Fruit fly (Drosophila melanogaster): ENCODE results near the gene CG3330.

Gene CG3330

DNA sequence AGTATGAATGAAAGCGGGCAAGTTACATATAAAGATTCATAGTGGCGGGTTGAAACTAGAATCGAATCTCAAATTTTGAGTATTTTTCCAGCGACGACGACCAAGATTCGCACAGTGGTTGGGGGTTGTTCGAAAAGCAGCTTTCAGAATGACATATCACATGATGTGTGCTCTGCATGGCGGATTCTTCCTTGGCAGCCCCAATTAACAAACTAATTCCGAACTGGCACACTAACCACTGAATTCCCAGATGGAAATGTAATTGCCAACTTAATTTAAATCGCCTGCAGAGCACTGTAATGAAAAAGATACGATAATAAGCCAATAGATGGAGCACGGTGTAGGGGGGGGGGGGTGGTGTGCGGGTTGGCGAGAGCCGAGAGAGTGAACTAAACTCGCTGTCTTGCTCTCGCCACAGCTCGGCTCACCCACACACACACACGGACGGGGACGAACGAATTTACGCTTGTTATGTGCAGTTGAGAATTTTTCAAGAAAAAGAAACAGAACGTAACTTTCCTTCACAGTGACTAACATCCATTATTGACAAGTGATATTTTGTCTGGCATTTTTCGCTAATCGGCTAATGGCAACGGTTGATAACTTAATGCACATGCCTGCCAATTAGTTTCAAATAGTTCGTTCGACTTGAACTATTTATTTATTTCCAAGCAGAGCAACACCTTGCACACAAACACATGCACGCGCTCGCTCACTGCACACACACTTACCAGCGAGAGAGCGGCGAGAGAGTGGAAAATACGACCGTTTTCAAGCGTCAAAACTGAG is 49.5 kb downstream of the CG3330 start (continued):
- TF ChIP-seq CG10321 (GFP tag; IDR thresholded peaks at IDR 0.05) (peak; percentile 74), CG4360 (GFP tag; IDR thresholded peaks at IDR 0.05) (peak; percentile 78), crc (GFP tag; optimal IDR thresholded peaks at IDR 0.05) (peak; percentile 90), CG12104 (GFP tag; optimal IDR thresholded peaks at IDR 0.05) (peak; percentile 82), CG7556 (GFP tag; optimal IDR thresholded peaks at IDR 0.05) (peak; percentile 95), GATAe (GFP tag; conservative IDR thresholded peaks at IDR 0.05) (peak; percentile 82), gfzf (GFP tag; optimal IDR thresholded peaks at IDR 0.05) (no peak), lov (optimal IDR thresholded peaks at IDR 0.05) (no peak), lov (GFP tag; IDR thresholded peaks at IDR 0.05) (peak; percentile 97), hbn (GFP tag; IDR thresholded peaks at IDR 0.05; ENCODE audit: partially characterized antibody) (no peak), ac (GFP tag; optimal IDR thresholded peaks at IDR 0.05) (peak; percentile 78), CG16813 (GFP tag; IDR thresholded peaks at IDR 0.05; ENCODE audit: partially characterized antibody) (peak; percentile 51; the same call in 2 of the 3 replicates), CG7271 (tag; optimal IDR thresholded peaks at IDR 0.05) (peak; percentile 27), ci (GFP tag; IDR thresholded peaks at IDR 0.05) (peak; percentile 98), CG10147 (GFP tag; optimal IDR thresholded peaks at IDR 0.05) (peak; percentile 89), slbo (GFP tag; IDR thresholded peaks at IDR 0.05) (peak; percentile 98), sob (GFP tag; IDR thresholded peaks at IDR 0.05) (peak; percentile 94), Chrac-16 (GFP tag; optimal IDR thresholded peaks at IDR 0.05) (peak; percentile 95), CG3726 (GFP tag; IDR thresholded peaks at IDR 0.05) (peak; percentile 96), CG10267 (tag; optimal IDR thresholded peaks at IDR 0.05) (peak; percentile 87), CG30020 (tag; optimal IDR thresholded peaks at IDR 0.05) (peak; percentile 48), org-1 (GFP tag; optimal IDR thresholded peaks at IDR 0.05) (peak; percentile 97), en (GFP tag; optimal IDR thresholded peaks at IDR 0.05) (peak; percentile 82), sens-2 (GFP tag; IDR thresholded peaks at IDR 0.05) (peak; percentile 90), Usf (GFP tag; optimal IDR thresholded peaks at IDR 0.05) (peak; percentile 92), slou (GFP tag; optimal IDR thresholded peaks at IDR 0.05) (peak; percentile 75), Doc3 (GFP tag; IDR thresholded peaks at IDR 0.05; ENCODE audit: partially characterized antibody) (0 out of 3 replicates have a peak, but pooled peaks have one; percentile 25), exex (tag; optimal IDR thresholded peaks at IDR 0.05) (peak; percentile 86), ind (GFP tag; optimal IDR thresholded peaks at IDR 0.05) (peak; percentile 98), CG8388 (GFP tag; optimal IDR thresholded peaks at IDR 0.05) (peak; percentile 90), Vsx1 (GFP tag; optimal IDR thresholded peaks at IDR 0.05) (peak; percentile 97), CG7963 (GFP tag; IDR thresholded peaks at IDR 0.05; ENCODE audit: partially characterized antibody) (peak; percentile 54; the same call in 1 of the 3 replicates), CG17612 (GFP tag; IDR thresholded peaks at IDR 0.05) (peak; percentile 92), eve (GFP tag; optimal IDR thresholded peaks at IDR 0.05) (no peak), nerfin-1 (tag; optimal IDR thresholded peaks at IDR 0.05) (peak; percentile 80), Deaf1 (tag; optimal IDR thresholded peaks at IDR 0.05) (peak; percentile 89), HmgD (GFP tag; optimal IDR thresholded peaks at IDR 0.05) (peak; percentile 90), CG30431 (GFP tag; optimal IDR thresholded peaks at IDR 0.05) (peak; percentile 97), CG15479 (GFP tag; optimal IDR thresholded peaks at IDR 0.05) (no peak), Sox100B (GFP tag; optimal IDR thresholded peaks at IDR 0.05) (peak; percentile 84), schlank (tag; optimal IDR thresholded peaks at IDR 0.05) (peak; percentile 96), Taf1 (GFP tag; IDR thresholded peaks at IDR 0.05) (peak; percentile 95), CG18476 (GFP tag; optimal IDR thresholded peaks at IDR 0.05) (peak; percentile 83), CG4404 (GFP tag; IDR thresholded peaks at IDR 0.05) (peak; percentile 85), CTCF (GFP tag; optimal IDR thresholded peaks at IDR 0.05) (peak; percentile 66), CG1832 (GFP tag; optimal IDR thresholded peaks at IDR 0.05) (peak; percentile 35), CG18599 (GFP tag; optimal IDR thresholded peaks at IDR 0.05) (peak; percentile 98), prd (optimal IDR thresholded peaks at IDR 0.05) (no peak), prd (GFP tag; IDR thresholded peaks at IDR 0.05) (peak; percentile 97), CG3163 (GFP tag; optimal IDR thresholded peaks at IDR 0.05) (peak; percentile 83)

Data from whole organism, embryonic.